Worm (Caenorhabditis elegans) whole organism, L3 larva: Measurements from ENCODE around the gene clec-33.

Experiments used
- R02D3.7 ChIP-seq: fragments of 150-350 bp; optimal IDR thresholded peaks from 2 replicates; lab custom pipeline; 2014; ENCODE audit warnings: missing biosample characterization, missing genetic modification characterization
- ZK546.5 ChIP-seq: sonication (generic microtip); optimal IDR thresholded peaks from 2 replicates; lab custom pipeline; 2017; ENCODE audit warnings: missing biosample characterization, missing genetic modification characterization
- aly-2 ChIP-seq: fragments of 150-350 bp; optimal IDR thresholded peaks from 2 replicates; lab custom pipeline; 2014; ENCODE audit warnings: missing biosample characterization, missing genetic modification characterization
- ama-1 ChIP-seq: fragments of 150-350 bp; optimal IDR thresholded peaks from 2 replicates; lab custom pipeline; 2018
- ceh-16 ChIP-seq: sonication (generic microtip); optimal IDR thresholded peaks from 2 replicates; lab custom pipeline; 2017; ENCODE audit warnings: missing biosample characterization, missing genetic modification characterization
- ceh-28 ChIP-seq: fragments of 150-350 bp; optimal IDR thresholded peaks from 2 replicates; lab custom pipeline; 2014; ENCODE audit warnings: missing biosample characterization, missing genetic modification reagents, missing genetic modification characterization
- ceh-82 ChIP-seq: fragments of 150-350 bp; optimal IDR thresholded peaks from 2 replicates; lab custom pipeline; 2014; ENCODE audit warnings: missing biosample characterization, missing genetic modification characterization
- ceh-9 ChIP-seq: sonication (generic microtip); optimal IDR thresholded peaks from 2 replicates; lab custom pipeline; 2018; ENCODE audit warnings: missing biosample characterization, missing genetic modification characterization
- egl-5 ChIP-seq: fragments of 150-350 bp; optimal IDR thresholded peaks from 2 replicates; lab custom pipeline; 2017; ENCODE audit warnings: missing biosample characterization, missing genetic modification reagents, missing genetic modification characterization, inconsistent platforms
- elt-2 ChIP-seq: sonication (generic microtip); optimal IDR thresholded peaks from 2 replicates; lab custom pipeline; 2016; ENCODE audit warnings: missing genetic modification reagents, mild to moderate bottlenecking, missing genetic modification characterization, missing compliant biosample characterization
- eor-1 ChIP-seq, 2 experiments: fragments of 150-350 bp; optimal IDR thresholded peaks; 2 replicates each; lab custom pipeline; 2014 to 2018; ENCODE audit warnings: missing biosample characterization in 2 of 2, missing genetic modification characterization in 2 of 2
- fkh-10 ChIP-seq: sonication (generic microtip); optimal IDR thresholded peaks from 2 replicates; lab custom pipeline; 2017; ENCODE audit warnings: missing biosample characterization, missing genetic modification reagents, missing genetic modification characterization
- fkh-2 ChIP-seq: fragments of 150-350 bp; optimal IDR thresholded peaks from 2 replicates; lab custom pipeline; 2014; ENCODE audit warnings: missing biosample characterization, missing genetic modification reagents, missing genetic modification characterization
- fos-1 ChIP-seq: fragments of 150-350 bp; optimal IDR thresholded peaks from 2 replicates; lab custom pipeline; 2014; ENCODE audit warnings: missing biosample characterization, missing genetic modification characterization
- hmg-11 ChIP-seq: sonication (generic microtip); optimal IDR thresholded peaks from 2 replicates; lab custom pipeline; 2016; ENCODE audit warnings: missing genetic modification characterization, missing compliant biosample characterization
- jun-1 ChIP-seq: fragments of 150-350 bp; optimal IDR thresholded peaks from 2 replicates; lab custom pipeline; 2014; ENCODE audit warnings: missing biosample characterization, missing genetic modification reagents, missing genetic modification characterization
- lin-15B ChIP-seq: fragments of 150-350 bp; optimal IDR thresholded peaks from 2 replicates; lab custom pipeline; 2014; ENCODE audit warnings: missing biosample characterization, missing genetic modification characterization
- lin-39 ChIP-seq: fragments of 150-350 bp; optimal IDR thresholded peaks from 2 replicates; lab custom pipeline; 2018; ENCODE audit warnings: missing biosample characterization, missing genetic modification reagents, missing genetic modification characterization
- lsy-12 ChIP-seq: sonication (generic microtip); optimal IDR thresholded peaks from 2 replicates; lab custom pipeline; 2016; ENCODE audit warnings: mild to moderate bottlenecking, missing genetic modification characterization, missing compliant biosample characterization
- mdl-1 ChIP-seq: fragments of 150-350 bp; optimal IDR thresholded peaks from 2 replicates; lab custom pipeline; 2014; ENCODE audit warnings: missing biosample characterization, missing genetic modification characterization
- mml-1 ChIP-seq: fragments of 150-350 bp; sonication (generic microtip); optimal IDR thresholded peaks from 3 replicates; lab custom pipeline; 2014; ENCODE audit warnings: missing biosample characterization, missing genetic modification characterization
- nfya-1 ChIP-seq: sonication (generic microtip); optimal IDR thresholded peaks from 2 replicates; lab custom pipeline; 2017; ENCODE audit warnings: missing genetic modification characterization, mild to moderate bottlenecking, missing compliant biosample characterization, antibody characterized with exemption, moderate library complexity; ENCODE audit not compliant: insufficient read depth
- nhr-11 ChIP-seq: fragments of 150-350 bp; optimal IDR thresholded peaks from 2 replicates; lab custom pipeline; 2014; ENCODE audit warnings: missing biosample characterization, missing genetic modification characterization
- nhr-12 ChIP-seq: fragments of 150-350 bp; optimal IDR thresholded peaks from 2 replicates; lab custom pipeline; 2014; ENCODE audit warnings: missing biosample characterization, missing genetic modification characterization
- nhr-23 ChIP-seq: fragments of 150-350 bp; optimal IDR thresholded peaks from 2 replicates; lab custom pipeline; 2014; ENCODE audit warnings: missing biosample characterization, missing genetic modification reagents, missing genetic modification characterization
- nhr-25 ChIP-seq: sonication (generic microtip); optimal IDR thresholded peaks from 2 replicates; lab custom pipeline; 2017; ENCODE audit warnings: missing biosample characterization, missing genetic modification characterization
- nhr-28 ChIP-seq: fragments of 150-350 bp; optimal IDR thresholded peaks from 2 replicates; lab custom pipeline; 2014; ENCODE audit warnings: missing biosample characterization, missing genetic modification characterization
- nhr-43 ChIP-seq: sonication (generic microtip); optimal IDR thresholded peaks from 2 replicates; lab custom pipeline; 2016; ENCODE audit warnings: mild to moderate bottlenecking, missing genetic modification characterization, missing compliant biosample characterization; ENCODE audit not compliant: poor library complexity, severe bottlenecking
- nhr-67 ChIP-seq: fragments of 150-350 bp; optimal IDR thresholded peaks from 2 replicates; lab custom pipeline; 2014; ENCODE audit warnings: missing biosample characterization, missing genetic modification characterization
- nhr-76 ChIP-seq: fragments of 150-350 bp; sonication (generic microtip); optimal IDR thresholded peaks from 5 replicates; lab custom pipeline; 2014; ENCODE audit warnings: missing biosample characterization, missing genetic modification characterization
- nhr-77 ChIP-seq: fragments of 150-350 bp; optimal IDR thresholded peaks from 2 replicates; lab custom pipeline; 2014; ENCODE audit warnings: missing biosample characterization, missing genetic modification characterization
- pha-4 ChIP-seq: fragments of 150-350 bp; optimal IDR thresholded peaks from 2 replicates; lab custom pipeline; 2014; ENCODE audit warnings: missing biosample characterization, missing genetic modification reagents, missing genetic modification characterization
- pqm-1 ChIP-seq: fragments of 150-350 bp; optimal IDR thresholded peaks from 2 replicates; lab custom pipeline; 2017; ENCODE audit warnings: missing biosample characterization, missing genetic modification characterization, inconsistent platforms
- sea-2 ChIP-seq: fragments of 150-350 bp; sonication (generic microtip); optimal IDR thresholded peaks from 4 replicates; lab custom pipeline; 2014; ENCODE audit warnings: missing biosample characterization, missing genetic modification reagents, missing genetic modification characterization
- skn-1 ChIP-seq: fragments of 150-350 bp; optimal IDR thresholded peaks from 2 replicates; lab custom pipeline; 2014; ENCODE audit warnings: missing biosample characterization, missing genetic modification characterization
- snpc-4 ChIP-seq: fragments of 150-350 bp; optimal IDR thresholded peaks from 2 replicates; lab custom pipeline; 2014; ENCODE audit warnings: missing biosample characterization, missing genetic modification characterization
- tbx-2 ChIP-seq: sonication (generic microtip); optimal IDR thresholded peaks from 2 replicates; lab custom pipeline; 2016; ENCODE audit warnings: mild to moderate bottlenecking, missing genetic modification characterization, missing compliant biosample characterization
- unc-39 ChIP-seq: sonication (generic microtip); optimal IDR thresholded peaks from 4 replicates; lab custom pipeline; 2017; ENCODE audit warnings: missing biosample characterization, missing genetic modification characterization
- zag-1 ChIP-seq: fragments of 150-350 bp; optimal IDR thresholded peaks from 2 replicates; lab custom pipeline; 2014; ENCODE audit warnings: missing biosample characterization, missing genetic modification characterization
- ztf-11 ChIP-seq: fragments of 150-350 bp; optimal IDR thresholded peaks from 2 replicates; lab custom pipeline; 2014; ENCODE audit warnings: missing biosample characterization, missing genetic modification characterization

clec-33 gene

DNA sequence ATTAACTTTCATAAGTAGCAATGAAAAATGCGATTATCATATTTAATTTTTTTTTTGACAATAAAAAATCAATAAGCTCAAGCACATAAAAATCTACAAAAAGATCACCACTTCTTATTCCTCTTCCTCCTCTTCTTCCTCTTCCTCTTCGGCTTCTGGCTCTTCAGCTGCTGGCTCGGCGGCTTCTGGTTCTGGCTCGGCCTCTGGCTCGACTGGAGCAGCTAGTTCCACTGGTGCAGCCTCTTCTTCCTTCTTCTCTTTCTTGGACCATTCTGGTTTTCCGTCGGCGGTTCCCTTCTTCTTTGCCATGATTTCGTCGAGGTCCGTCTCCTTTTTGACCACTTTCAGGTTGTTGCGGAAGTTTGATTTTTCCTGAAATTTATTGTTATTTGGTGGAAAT is 36.0 kb downstream of the clec-33 start:
- TF ChIP-seq unc-39 (tag; lab: Kevin White, UChicago) = no peak

DNA sequence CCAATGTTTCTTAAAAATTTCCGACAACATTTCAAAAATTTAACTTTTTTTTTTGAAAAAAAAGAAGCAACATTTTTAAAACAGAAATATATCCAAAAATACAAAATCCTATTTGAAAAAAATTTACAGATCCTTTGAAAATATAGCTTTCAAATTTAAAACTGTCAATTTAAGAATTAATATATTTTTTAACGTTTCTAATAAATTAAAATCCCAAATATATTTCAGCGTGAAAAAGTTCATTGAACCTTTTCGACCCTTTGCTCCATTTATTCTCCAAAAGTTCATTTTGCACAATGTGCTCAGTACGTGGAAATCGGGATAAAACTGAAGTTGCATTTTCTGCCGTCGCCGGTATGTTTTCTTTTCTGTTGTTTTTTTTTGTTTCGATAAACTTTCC is 36.8 kb downstream of the clec-33 start, which contains the start of gene phy-3:
TSS of gene phy-3 (plus strand) at position 301 of the 400 bp plus-strand sequence.
- no peak for TF ChIP-seq aly-2 (tag; lab: Kevin White, UChicago)
- no peak for TF ChIP-seq ZK546.5
- TF ChIP-seq jun-1 (tag; lab: Kevin White, UChicago) = no peak
- no peak for TF ChIP-seq ztf-11 (tag; lab: Kevin White, UChicago)
- no peak for TF ChIP-seq unc-39 (tag; lab: Kevin White, UChicago)
- no peak for TF ChIP-seq ama-1 (lab: Kevin White, UChicago)
- no peak for TF ChIP-seq lin-15B
- no peak for TF ChIP-seq snpc-4 (tag; lab: Kevin White, UChicago)
- TF ChIP-seq nfya-1 (tag; lab: Kevin White, UChicago) = no peak
- no peak for TF ChIP-seq hmg-11
- no peak for TF ChIP-seq fkh-2
- no peak for TF ChIP-seq ceh-9
- no peak for TF ChIP-seq pha-4 (tag; lab: Kevin White, UChicago)
- TF ChIP-seq mml-1 = no peak
- TF ChIP-seq lin-39 (tag; lab: Kevin White, UChicago) = no peak
- no peak for TF ChIP-seq zag-1
- no peak for TF ChIP-seq fos-1
- TF ChIP-seq R02D3.7 (tag; lab: Kevin White, UChicago) = no peak
- no peak for TF ChIP-seq elt-2 (tag; lab: Kevin White, UChicago)

DNA sequence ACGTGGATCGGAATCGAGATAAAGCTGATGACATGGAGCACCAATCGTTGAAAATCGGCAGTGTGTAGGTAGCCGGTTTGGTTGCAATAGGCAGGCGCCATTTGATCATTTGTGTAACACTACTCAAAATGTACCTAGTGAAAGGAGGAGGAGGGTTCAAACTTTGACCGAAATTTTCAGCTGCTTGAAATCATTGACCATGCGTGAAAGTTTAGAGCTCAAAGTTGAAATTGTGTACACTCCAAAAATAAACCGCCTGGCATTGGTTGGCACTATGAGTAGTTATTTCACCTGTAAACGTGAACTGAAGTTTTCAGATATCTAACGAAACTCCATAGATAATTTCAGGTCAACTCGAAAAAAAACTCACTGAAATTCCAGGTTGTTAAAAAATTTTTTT is 37.7 kb downstream of the clec-33 start, which contains the start of gene srh-215:
TSS of gene srh-215 (minus strand) at position 101 of the 400 bp plus-strand sequence.
- TF ChIP-seq pha-4 (tag; lab: Kevin White, UChicago) (no peak), ceh-28 (tag; lab: Kevin White, UChicago) (no peak), sea-2 (GFP tag; lab: Kevin White, UChicago) (no peak), nhr-25 (no peak), nhr-12 (tag; lab: Kevin White, UChicago) (no peak)

DNA sequence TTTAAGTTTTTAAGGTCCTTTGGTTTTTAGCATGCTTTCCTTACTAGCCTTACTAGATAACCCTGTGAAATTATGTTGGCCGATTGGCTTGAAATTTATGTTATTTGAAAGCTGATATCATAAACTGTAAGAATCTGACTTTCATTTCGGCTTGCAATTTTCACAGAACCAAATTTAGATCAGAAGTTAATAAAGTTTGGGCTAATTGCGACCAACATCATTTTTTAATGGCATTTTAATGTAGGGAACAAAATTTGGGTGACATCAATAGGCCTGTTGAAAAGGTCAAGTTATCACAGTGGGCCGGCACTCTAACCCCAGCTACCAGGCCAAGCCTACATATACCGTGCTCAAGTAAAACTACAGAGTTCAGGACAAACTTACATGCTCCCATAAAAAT is 38.3 kb downstream of the clec-33 start:
- no peak for TF ChIP-seq mdl-1 (tag; lab: Kevin White, UChicago)

DNA sequence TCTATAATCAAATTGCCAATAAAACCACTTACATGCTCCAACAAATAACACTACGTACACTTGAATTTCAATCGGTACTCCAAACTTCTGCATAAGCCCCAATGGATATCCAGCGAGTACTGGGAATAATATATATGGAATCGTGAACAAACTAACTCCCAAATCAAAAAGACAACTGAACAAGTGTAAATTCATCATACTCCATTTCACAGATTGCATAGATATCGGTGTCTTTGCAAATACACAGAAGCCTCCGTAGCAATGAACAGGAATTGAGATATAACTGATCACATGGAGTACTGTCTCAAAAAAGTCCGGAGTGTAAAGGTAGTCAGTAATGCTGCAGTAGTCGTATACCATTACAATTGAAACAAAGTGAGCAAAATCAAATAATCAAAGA is 40.2 kb downstream of the clec-33 start, which contains the start of gene srh-214:
TSS of gene srh-214 (minus strand) at position 360 of the 400 bp plus-strand sequence.
- TF ChIP-seq pqm-1 (tag; lab: Kevin White, UChicago) (no peak), hmg-11 (no peak), nhr-23 (tag; lab: Kevin White, UChicago) (no peak), nhr-11 (tag; lab: Kevin White, UChicago) (no peak), ceh-82 (tag; lab: Kevin White, UChicago) (no peak), mml-1 (no peak), skn-1 (no peak), nhr-43 (tag; lab: Kevin White, UChicago) (no peak), fkh-10 (GFP tag; lab: Kevin White, UChicago) (no peak), egl-5 (tag; lab: Kevin White, UChicago) (no peak), ceh-28 (tag; lab: Kevin White, UChicago) (no peak), jun-1 (tag; lab: Kevin White, UChicago) (no peak), ztf-11 (tag; lab: Kevin White, UChicago) (no peak), eor-1 (tag; optimal IDR thresholded peaks at IDR 0.05; lab: Kevin White, UChicago) (no peak), aly-2 (tag; lab: Kevin White, UChicago) (no peak), ceh-16 (tag; lab: Kevin White, UChicago) (no peak), nhr-25 (no peak), lin-39 (tag; lab: Kevin White, UChicago) (no peak), snpc-4 (tag; lab: Kevin White, UChicago) (no peak), pha-4 (tag; lab: Kevin White, UChicago) (no peak)

DNA sequence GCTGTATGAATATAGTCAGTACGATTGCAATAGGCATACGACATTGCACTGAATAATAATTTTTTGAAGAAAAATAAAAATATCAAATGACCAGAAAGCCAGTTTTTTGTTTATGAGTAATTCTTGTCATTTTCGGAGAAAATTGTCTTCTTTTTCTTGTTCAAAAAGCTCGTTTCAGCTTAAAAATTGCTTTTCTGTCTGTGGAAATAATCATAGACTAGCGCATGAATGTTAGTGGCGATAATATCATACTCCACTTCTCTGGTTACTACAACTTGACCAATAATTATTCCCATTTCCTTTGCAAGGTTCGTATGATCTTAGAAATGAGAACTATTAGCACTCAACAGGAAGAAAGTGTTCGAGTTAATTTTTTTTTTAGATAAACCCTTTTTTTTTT is 42.2 kb downstream of the clec-33 start, which contains the start of gene srh-216:
TSS of gene srh-216 (minus strand) at position 101 of the 400 bp plus-strand sequence.
- TF ChIP-seq nhr-25 = no peak
- no peak for TF ChIP-seq mml-1
- no peak for TF ChIP-seq nhr-28 (tag; lab: Kevin White, UChicago)
- TF ChIP-seq nhr-77 = no peak
- TF ChIP-seq nhr-12 (tag; lab: Kevin White, UChicago) = no peak
- TF ChIP-seq nfya-1 (tag; lab: Kevin White, UChicago) = no peak
- TF ChIP-seq lin-15B = no peak
- no peak for TF ChIP-seq fos-1
- TF ChIP-seq hmg-11 = no peak
- no peak for TF ChIP-seq tbx-2
- TF ChIP-seq ztf-11 (tag; lab: Kevin White, UChicago) = no peak
- TF ChIP-seq nhr-67 (tag; lab: Kevin White, UChicago) = no peak
- no peak for TF ChIP-seq fkh-10 (GFP tag; lab: Kevin White, UChicago)
- no peak for TF ChIP-seq eor-1 (tag; optimal IDR thresholded peaks at IDR 0.05; lab: Kevin White, UChicago)
- no peak for TF ChIP-seq nhr-76 (tag; lab: Kevin White, UChicago)
- TF ChIP-seq lsy-12 (tag; lab: Kevin White, UChicago) = no peak
- TF ChIP-seq fkh-2 = no peak
- TF ChIP-seq ceh-16 (tag; lab: Kevin White, UChicago) = no peak
- no peak for TF ChIP-seq zag-1
- no peak for TF ChIP-seq ceh-9
